Fruit fly (Drosophila melanogaster) whole organism, wandering third instar larva: Measurements from ENCODE around the gene Or30a.

Source experiments
- Abd-B ChIP-seq: fragments of >200 bp; optimal IDR thresholded peaks from 2 replicates; lab custom pipeline; 2017; ENCODE audit warnings: missing biosample characterization, missing genetic modification characterization
- Dfd ChIP-seq: fragments of >200 bp; optimal IDR thresholded peaks from 2 replicates; lab custom pipeline; 2017; ENCODE audit warnings: missing biosample characterization, missing genetic modification characterization
- Hr78 ChIP-seq: fragments of >200 bp; optimal IDR thresholded peaks from 2 replicates; lab custom pipeline; 2017; ENCODE audit warnings: missing biosample characterization, missing genetic modification characterization
- N ChIP-seq: fragments of >200 bp; optimal IDR thresholded peaks from 2 replicates; lab custom pipeline; 2018; ENCODE audit warnings: missing biosample characterization, missing external identifiers, missing genetic modification characterization
- h ChIP-seq: fragments of 200-800 bp; sonication (Bioruptor generic); optimal IDR thresholded peaks from 3 replicates; lab custom pipeline; 2016; ENCODE audit warnings: missing biosample characterization, mild to moderate bottlenecking, missing genetic modification characterization
- psq ChIP-seq: fragments of 200-800 bp; sonication (Bioruptor generic); optimal IDR thresholded peaks from 3 replicates; lab custom pipeline; 2017; ENCODE audit warnings: missing biosample characterization, mild to moderate bottlenecking, missing genetic modification characterization, moderate library complexity
- sage ChIP-seq: fragments of 200-800 bp; sonication (Bioruptor generic); optimal IDR thresholded peaks from 2 replicates; lab custom pipeline; 2016; ENCODE audit warnings: missing biosample characterization, mild to moderate bottlenecking, missing genetic modification characterization
- woc ChIP-seq: sonication (Bioruptor generic); optimal IDR thresholded peaks from 2 replicates; lab custom pipeline; 2016; ENCODE audit warnings: missing biosample characterization, mild to moderate bottlenecking, missing genetic modification characterization

- TF ChIP-seq Abd-B, result no peak
- TF ChIP-seq Dfd (GFP tag; lab: Kevin White, UChicago), result no peak
- TF ChIP-seq sage (GFP tag; lab: Kevin White, UChicago), result no peak
- TF ChIP-seq h (GFP tag; lab: Kevin White, UChicago), result no peak
- no peak for TF ChIP-seq N (GFP tag; lab: Kevin White, UChicago)
- TF ChIP-seq woc, result no peak
- TF ChIP-seq psq, result no peak
- TF ChIP-seq Hr78 (GFP tag; lab: Kevin White, UChicago), result no peak
Observed at dm6 chr2L:9149426-9149825, 37.8 kb downstream of the Or30a start.
